Worm (Caenorhabditis elegans): Measurements from ENCODE around the gene clhm-1.

The clhm-1 gene

ce11 chrII:6832695-6833389 lies 38.0 kb downstream of the clhm-1 start:
- no peak for TF ChIP-seq F57C9.4 (tag; optimal IDR thresholded peaks at IDR 0.05)
- TF ChIP-seq zfh-2 (GFP tag; conservative IDR thresholded peaks at IDR 0.05) = peak; percentile 50; the same call in 1 of the 2 replicates

ce11 chrII:6832207-6832606 lies 38.6 kb downstream of the clhm-1 start:
- TF ChIP-seq tbx-9 (tag; optimal IDR thresholded peaks at IDR 0.05; ENCODE audit: borderline replicate concordance) (no peak), hmg-1.2 (GFP tag; IDR thresholded peaks at IDR 0.05) (no peak), Y79H2A.3 (GFP tag; conservative IDR thresholded peaks at IDR 0.05) (no peak), ceh-79 (tag; optimal IDR thresholded peaks at IDR 0.05) (no peak), hrde-1 (tag; optimal IDR thresholded peaks at IDR 0.05; ENCODE audit: borderline replicate concordance) (no peak), chd-7 (tag; optimal IDR thresholded peaks at IDR 0.05) (no peak), ztf-3 (GFP tag; optimal IDR thresholded peaks at IDR 0.05) (no peak), lsy-27 (tag; optimal IDR thresholded peaks at IDR 0.05; ENCODE audit: borderline replicate concordance, insufficient read depth) (no peak), xnd-1 (tag; optimal IDR thresholded peaks at IDR 0.05) (no peak), attf-6 (GFP tag; IDR thresholded peaks at IDR 0.05) (no peak)

ce11 chrII:6831531-6832201 lies 39.1 kb downstream of the clhm-1 start:
- TF ChIP-seq lin-26 (GFP tag; IDR thresholded peaks at IDR 0.05) = no peak

- no peak for TF ChIP-seq tbx-9 (tag; optimal IDR thresholded peaks at IDR 0.05; ENCODE audit: borderline replicate concordance)
- TF ChIP-seq madf-3 (GFP tag; IDR thresholded peaks at IDR 0.05) = 0 out of 2 replicates have a peak, but pooled peaks have one; percentile 10
Observed at ce11 chrII:6830923-6831322, 39.9 kb downstream of the clhm-1 start.

- TF ChIP-seq die-1 (tag; optimal IDR thresholded peaks at IDR 0.05) (no peak), dox-1 (GFP tag; IDR thresholded peaks at IDR 0.05) (0 out of 2 replicates have a peak, but pooled peaks have one; percentile 18), pha-4 (tag; optimal IDR thresholded peaks at IDR 0.05) (no peak)
Observed at ce11 chrII:6830012-6830411, 40.8 kb downstream of the clhm-1 start.

- TF ChIP-seq hmg-1.2 (GFP tag; IDR thresholded peaks at IDR 0.05) (peak; percentile 49; the same call in 1 of the 2 replicates), snpc-4 (GFP tag; optimal IDR thresholded peaks at IDR 0.05) (no peak), snpc-4 (tag; optimal IDR thresholded peaks at IDR 0.05) (peak in 1 of 4 experiments; percentile 2), F55B11.4 (tag; optimal IDR thresholded peaks at IDR 0.05; ENCODE audit: borderline replicate concordance, insufficient read depth) (no peak), dox-1 (GFP tag; IDR thresholded peaks at IDR 0.05) (0 out of 2 replicates have a peak, but pooled peaks have one; percentile 22), cebp-1 (GFP tag; IDR thresholded peaks at IDR 0.05) (no peak), cebp-1 (tag; optimal IDR thresholded peaks at IDR 0.05) (peak; percentile 62), unc-62 (GFP tag; optimal IDR thresholded peaks at IDR 0.05) (peak; percentile 79), ama-1 (optimal IDR thresholded peaks at IDR 0.05) (no peak), ama-1 (GFP tag; optimal IDR thresholded peaks at IDR 0.05) (no peak), nhr-80 (tag; optimal IDR thresholded peaks at IDR 0.05) (peak; percentile 74)
Observed at ce11 chrII:6829108-6829507, 41.7 kb downstream of the clhm-1 start.
